Worm (Caenorhabditis elegans) whole organism, mixed stage, embryonic: ENCODE data around the gene M03B6.3.

Source experiments
- M03D4.4 ChIP-seq: sonication (generic microtip); optimal IDR thresholded peaks from 2 replicates; lab custom pipeline; 2017; ENCODE audit warnings: mild to moderate bottlenecking, missing genetic modification characterization, missing compliant biosample characterization
- bed-3 ChIP-seq: fragments of 200-800 bp; sonication (Bioruptor generic); optimal IDR thresholded peaks from 3 replicates; lab custom pipeline; 2018; ENCODE audit warnings: mild to moderate bottlenecking, missing genetic modification characterization, moderate library complexity, missing compliant biosample characterization
- blmp-1 ChIP-seq: fragments of 150-350 bp; optimal IDR thresholded peaks from 2 replicates; lab custom pipeline; 2014; ENCODE audit warnings: missing biosample characterization, missing genetic modification characterization
- ceh-39 ChIP-seq: fragments of 150-350 bp; optimal IDR thresholded peaks from 2 replicates; lab custom pipeline; 2014; ENCODE audit warnings: missing biosample characterization, missing genetic modification characterization
- ceh-43 ChIP-seq: fragments of 200-800 bp; sonication (Bioruptor generic); optimal IDR thresholded peaks from 2 replicates; lab custom pipeline; 2018; ENCODE audit warnings: mild to moderate bottlenecking, missing genetic modification characterization, moderate library complexity, missing compliant biosample characterization
- ceh-83 ChIP-seq: fragments of 200-800 bp; sonication (Bioruptor generic); optimal IDR thresholded peaks from 2 replicates; lab custom pipeline; 2018; ENCODE audit warnings: mild to moderate bottlenecking, missing genetic modification characterization, missing compliant biosample characterization
- ces-1 ChIP-seq: fragments of 150-350 bp; optimal IDR thresholded peaks from 2 replicates; lab custom pipeline; 2014; ENCODE audit warnings: missing biosample characterization, missing genetic modification reagents, missing genetic modification characterization
- cnd-1 ChIP-seq: fragments of 200-800 bp; sonication (Bioruptor generic); optimal IDR thresholded peaks from 2 replicates; lab custom pipeline; 2018; ENCODE audit warnings: mild to moderate bottlenecking, missing genetic modification characterization, missing compliant biosample characterization
- elt-1 ChIP-seq: sonication (generic microtip); optimal IDR thresholded peaks from 2 replicates; lab custom pipeline; 2017; ENCODE audit warnings: missing genetic modification characterization, mild to moderate bottlenecking, missing compliant biosample characterization, antibody characterized with exemption, moderate library complexity, borderline replicate concordance; ENCODE audit not compliant: insufficient read depth
- elt-3 ChIP-seq: fragments of 150-350 bp; optimal IDR thresholded peaks from 2 replicates; lab custom pipeline; 2014; ENCODE audit warnings: missing biosample characterization, missing genetic modification characterization
- flh-1 ChIP-seq: fragments of 200-800 bp; sonication (Bioruptor generic); optimal IDR thresholded peaks from 2 replicates; lab custom pipeline; 2018; ENCODE audit warnings: mild to moderate bottlenecking, missing genetic modification characterization, moderate library complexity, missing compliant biosample characterization
- ham-2 ChIP-seq: fragments of 200-800 bp; sonication (Bioruptor generic); optimal IDR thresholded peaks from 2 replicates; lab custom pipeline; 2018; ENCODE audit warnings: mild to moderate bottlenecking, missing genetic modification characterization, missing compliant biosample characterization
- hlh-1 ChIP-seq: fragments of 150-350 bp; optimal IDR thresholded peaks from 2 replicates; lab custom pipeline; 2014; ENCODE audit warnings: missing biosample characterization, missing genetic modification reagents, missing genetic modification characterization
- lin-13 ChIP-seq: fragments of 150-350 bp; optimal IDR thresholded peaks from 2 replicates; lab custom pipeline; 2014; ENCODE audit warnings: missing biosample characterization, missing genetic modification characterization
- lin-32 ChIP-seq: fragments of 200-800 bp; sonication (Bioruptor generic); optimal IDR thresholded peaks from 2 replicates; lab custom pipeline; 2018; ENCODE audit warnings: mild to moderate bottlenecking, missing genetic modification characterization, missing compliant biosample characterization
- lsy-2 ChIP-seq: fragments of 150-350 bp; optimal IDR thresholded peaks from 2 replicates; lab custom pipeline; 2014; ENCODE audit warnings: missing biosample characterization, missing genetic modification characterization
- mep-1 ChIP-seq: fragments of 150-350 bp; optimal IDR thresholded peaks from 2 replicates; lab custom pipeline; 2017; ENCODE audit warnings: missing biosample characterization, missing genetic modification reagents, missing genetic modification characterization, inconsistent platforms
- mls-2 ChIP-seq: sonication (generic microtip); optimal IDR thresholded peaks from 2 replicates; lab custom pipeline; 2016; ENCODE audit warnings: mild to moderate bottlenecking, missing genetic modification characterization, moderate library complexity, missing compliant biosample characterization
- nhr-12 ChIP-seq: fragments of 150-350 bp; optimal IDR thresholded peaks from 2 replicates; lab custom pipeline; 2014; ENCODE audit warnings: missing biosample characterization, missing genetic modification characterization
- nhr-2 ChIP-seq: fragments of 150-350 bp; optimal IDR thresholded peaks from 2 replicates; lab custom pipeline; 2014; ENCODE audit warnings: missing biosample characterization, missing genetic modification characterization
- nhr-237 ChIP-seq: fragments of 150-350 bp; optimal IDR thresholded peaks from 2 replicates; lab custom pipeline; 2014; ENCODE audit warnings: missing biosample characterization, missing genetic modification characterization
- nhr-28 ChIP-seq: fragments of 150-350 bp; optimal IDR thresholded peaks from 2 replicates; lab custom pipeline; 2014; ENCODE audit warnings: missing biosample characterization, missing genetic modification characterization
- nhr-76 ChIP-seq: sonication (generic microtip); optimal IDR thresholded peaks from 2 replicates; lab custom pipeline; 2017; ENCODE audit warnings: missing biosample characterization, missing genetic modification characterization
- pha-4 ChIP-seq: fragments of 150-350 bp; optimal IDR thresholded peaks from 2 replicates; lab custom pipeline; 2018; ENCODE audit warnings: missing biosample characterization, missing genetic modification reagents, missing genetic modification characterization
- sem-2 ChIP-seq: fragments of 200-800 bp; sonication (Bioruptor generic); optimal IDR thresholded peaks from 2 replicates; lab custom pipeline; 2018; ENCODE audit warnings: mild to moderate bottlenecking, missing genetic modification characterization, missing compliant biosample characterization
- snpc-4 ChIP-seq: fragments of 150-350 bp; optimal IDR thresholded peaks from 2 replicates; lab custom pipeline; 2014; ENCODE audit warnings: missing biosample characterization, missing genetic modification characterization
- sptf-1 ChIP-seq: sonication (generic microtip); optimal IDR thresholded peaks from 2 replicates; lab custom pipeline; 2017; ENCODE audit warnings: mild to moderate bottlenecking, missing genetic modification characterization, moderate library complexity, missing compliant biosample characterization
- tbx-8 ChIP-seq: fragments of 200-800 bp; sonication (Bioruptor generic); optimal IDR thresholded peaks from 2 replicates; lab custom pipeline; 2018; ENCODE audit warnings: mild to moderate bottlenecking, missing genetic modification characterization, moderate library complexity, missing compliant biosample characterization
- unc-120 ChIP-seq: sonication (generic microtip); optimal IDR thresholded peaks from 2 replicates; lab custom pipeline; 2017; ENCODE audit warnings: missing genetic modification characterization, missing compliant biosample characterization; ENCODE audit not compliant: poor library complexity, severe bottlenecking
- unc-62 ChIP-seq: fragments of 150-350 bp; optimal IDR thresholded peaks from 2 replicates; lab custom pipeline; 2014; ENCODE audit warnings: missing biosample characterization, missing genetic modification reagents, missing genetic modification characterization
- ztf-11 ChIP-seq: fragments of 150-350 bp; optimal IDR thresholded peaks from 2 replicates; lab custom pipeline; 2014; ENCODE audit warnings: missing biosample characterization, missing genetic modification characterization

The M03B6.3 gene

ce11 chrX:13893256-13893655, 29.2 kb upstream of the M03B6.3 start, which contains the start of gene sra-37:
sra-37 (minus strand) TSS chrX:13893356.
- TF ChIP-seq nhr-237 (tag; lab: Kevin White, UChicago) (no peak), lin-32 (GFP tag; lab: Kevin White, UChicago) (no peak), sem-2 (GFP tag; lab: Kevin White, UChicago) (no peak), mls-2 (tag; lab: Kevin White, UChicago) (no peak), lin-13 (tag; lab: Kevin White, UChicago) (no peak), cnd-1 (tag; lab: Kevin White, UChicago) (no peak), unc-120 (no peak), hlh-1 (tag; lab: Kevin White, UChicago) (no peak), M03D4.4 (tag; lab: Kevin White, UChicago) (no peak), snpc-4 (tag; lab: Kevin White, UChicago) (no peak)

- TF ChIP-seq nhr-237 (tag; lab: Kevin White, UChicago), result no peak
- TF ChIP-seq mls-2 (tag; lab: Kevin White, UChicago), result no peak
- peak; percentile 17 for TF ChIP-seq nhr-2 (tag; lab: Kevin White, UChicago)
- TF ChIP-seq ceh-39 (tag; lab: Kevin White, UChicago), result no peak
- no peak for TF ChIP-seq hlh-1 (tag; lab: Kevin White, UChicago)
- no peak for TF ChIP-seq lsy-2 (tag; lab: Kevin White, UChicago)
- TF ChIP-seq unc-120, result no peak
- no peak for TF ChIP-seq elt-1 (tag; lab: Kevin White, UChicago)
- no peak for TF ChIP-seq mep-1
Measured at ce11 chrX:13886195-13886594, 22.1 kb upstream of the M03B6.3 start.

ce11 chrX:13885131-13885530, 21.0 kb upstream of the M03B6.3 start:
- TF ChIP-seq ceh-83 (GFP tag; lab: Kevin White, UChicago), result no peak
- no peak for TF ChIP-seq unc-62
- TF ChIP-seq pha-4 (tag; lab: Kevin White, UChicago), result no peak
- TF ChIP-seq nhr-2 (tag; lab: Kevin White, UChicago), result no peak
- no peak for TF ChIP-seq cnd-1 (tag; lab: Kevin White, UChicago)
- TF ChIP-seq sptf-1, result no peak
- no peak for TF ChIP-seq mls-2 (tag; lab: Kevin White, UChicago)
- no peak for TF ChIP-seq lin-32 (GFP tag; lab: Kevin White, UChicago)
- no peak for TF ChIP-seq unc-120

ce11 chrX:13884157-13884556, 20.1 kb upstream of the M03B6.3 start:
- TF ChIP-seq unc-120, result no peak
- TF ChIP-seq snpc-4 (tag; lab: Kevin White, UChicago), result no peak
- no peak for TF ChIP-seq ces-1 (GFP tag; lab: Kevin White, UChicago)
- TF ChIP-seq M03D4.4 (tag; lab: Kevin White, UChicago), result no peak
- TF ChIP-seq nhr-12 (tag; lab: Kevin White, UChicago), result no peak
- no peak for TF ChIP-seq ceh-39 (tag; lab: Kevin White, UChicago)
- no peak for TF ChIP-seq lin-13 (tag; lab: Kevin White, UChicago)
- no peak for TF ChIP-seq ztf-11
- TF ChIP-seq lin-32 (GFP tag; lab: Kevin White, UChicago), result no peak
- no peak for TF ChIP-seq bed-3 (GFP tag; lab: Kevin White, UChicago)
- TF ChIP-seq blmp-1 (tag; lab: Kevin White, UChicago), result no peak
- no peak for TF ChIP-seq lsy-2 (tag; lab: Kevin White, UChicago)
- TF ChIP-seq elt-3, result no peak
- no peak for TF ChIP-seq ham-2 (GFP tag; lab: Kevin White, UChicago)
- no peak for TF ChIP-seq mls-2 (tag; lab: Kevin White, UChicago)
- no peak for TF ChIP-seq ceh-83 (GFP tag; lab: Kevin White, UChicago)

- TF ChIP-seq flh-1 (no peak), mep-1 (no peak), blmp-1 (tag; lab: Kevin White, UChicago) (no peak), ceh-43 (GFP tag; lab: Kevin White, UChicago) (no peak), lin-32 (GFP tag; lab: Kevin White, UChicago) (no peak), sptf-1 (no peak), ceh-83 (GFP tag; lab: Kevin White, UChicago) (no peak), nhr-2 (tag; lab: Kevin White, UChicago) (no peak), mls-2 (tag; lab: Kevin White, UChicago) (no peak), tbx-8 (no peak), snpc-4 (tag; lab: Kevin White, UChicago) (no peak), cnd-1 (tag; lab: Kevin White, UChicago) (no peak), nhr-76 (no peak), elt-1 (tag; lab: Kevin White, UChicago) (no peak), sem-2 (GFP tag; lab: Kevin White, UChicago) (no peak), nhr-28 (tag; lab: Kevin White, UChicago) (no peak)
Measured at ce11 chrX:13882639-13883038, 18.5 kb upstream of the M03B6.3 start, which contains the start of gene hlb-1. hlb-1 (minus strand) TSS chrX:13882739.
